Worm (Caenorhabditis elegans): ENCODE data around the gene zfp-1.
A peak's percentile ranks its signal among the peaks of the same experiment; 100 is the strongest.

Gene zfp-1

ce11 chrIII:8767292-8767829 is 24.0 kb upstream of the zfp-1 start, which contains the start of gene mig-22:
Gene mig-22, minus strand, starts transcription at chrIII:8767342.
- no peak for TF ChIP-seq hmg-4 (GFP tag; optimal IDR thresholded peaks at IDR 0.05)
- TF ChIP-seq sea-1 (GFP tag; conservative IDR thresholded peaks at IDR 0.05): no peak
- no peak for TF ChIP-seq tra-4 (tag; optimal IDR thresholded peaks at IDR 0.05)
- TF ChIP-seq ama-1 (optimal IDR thresholded peaks at IDR 0.05): no peak
- TF ChIP-seq ceh-36 (tag; optimal IDR thresholded peaks at IDR 0.05): no peak
- no peak for TF ChIP-seq tbx-37 (GFP tag; conservative IDR thresholded peaks at IDR 0.05)
- TF ChIP-seq hmbx-1 (tag; optimal IDR thresholded peaks at IDR 0.05): no peak
- no peak for TF ChIP-seq pes-1 (GFP tag; IDR thresholded peaks at IDR 0.05)
- TF ChIP-seq B0310.2 (tag; optimal IDR thresholded peaks at IDR 0.05): no peak
- no peak for TF ChIP-seq F13C5.2 (tag; optimal IDR thresholded peaks at IDR 0.05)
- TF ChIP-seq flt-1 (GFP tag; IDR thresholded peaks at IDR 0.05): no peak
- TF ChIP-seq tbx-11 (GFP tag; IDR thresholded peaks at IDR 0.05): no peak
- no peak for TF ChIP-seq hnd-1 (tag; optimal IDR thresholded peaks at IDR 0.05)
- no peak for TF ChIP-seq ceh-13 (GFP tag; optimal IDR thresholded peaks at IDR 0.05)
- TF ChIP-seq scrt-1 (GFP tag; IDR thresholded peaks at IDR 0.05): no peak
- no peak for TF ChIP-seq ets-7 (tag; optimal IDR thresholded peaks at IDR 0.05)

DNA sequence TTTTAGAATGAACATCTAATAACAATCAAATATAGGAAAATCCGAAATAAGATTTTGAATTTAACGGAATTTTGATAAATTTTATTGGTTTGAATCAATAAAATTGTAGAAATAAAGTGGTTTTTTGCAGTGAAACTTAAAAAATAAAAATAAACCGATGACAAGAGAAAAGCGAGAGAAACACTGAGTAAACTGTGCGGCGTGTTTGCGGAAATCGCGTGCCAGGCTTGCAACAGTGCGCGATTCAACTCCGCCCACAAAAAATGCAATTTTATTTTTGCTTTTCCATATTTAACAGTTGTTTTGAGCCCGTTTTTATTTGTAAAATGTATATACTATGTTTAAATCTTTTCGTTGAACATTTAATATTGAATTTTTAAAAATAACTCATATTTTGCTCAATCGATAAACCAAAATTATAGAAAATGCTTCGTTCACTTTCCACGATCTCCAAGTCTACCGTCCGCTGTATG is 23.4 kb upstream of the zfp-1 start, which contains the start of gene mtss-1:
mtss-1 (plus strand) TSS at position 423 of the 473 bp plus-strand sequence.
- TF ChIP-seq hmg-4 (GFP tag; optimal IDR thresholded peaks at IDR 0.05) (peak; percentile 84), scrt-1 (GFP tag; IDR thresholded peaks at IDR 0.05) (peak; percentile 79), ceh-36 (tag; optimal IDR thresholded peaks at IDR 0.05) (peak; percentile 50), F13C5.2 (tag; optimal IDR thresholded peaks at IDR 0.05) (peak; percentile 92), hnd-1 (tag; optimal IDR thresholded peaks at IDR 0.05) (peak; percentile 52), tbx-37 (GFP tag; conservative IDR thresholded peaks at IDR 0.05) (0 out of 2 replicates have a peak, but pooled peaks have one; percentile 57), aly-1 (tag; optimal IDR thresholded peaks at IDR 0.05) (peak; percentile 25), ceh-13 (GFP tag; optimal IDR thresholded peaks at IDR 0.05) (peak; percentile 61), tbx-11 (GFP tag; IDR thresholded peaks at IDR 0.05) (peak; percentile 67; the same call in 1 of the 2 replicates), hmbx-1 (tag; optimal IDR thresholded peaks at IDR 0.05) (peak; percentile 54), tra-4 (tag; optimal IDR thresholded peaks at IDR 0.05) (peak; percentile 45), B0310.2 (tag; optimal IDR thresholded peaks at IDR 0.05) (peak; percentile 32), pes-1 (GFP tag; IDR thresholded peaks at IDR 0.05) (peak; percentile 86), flt-1 (GFP tag; IDR thresholded peaks at IDR 0.05) (peak; percentile 79), ets-7 (tag; optimal IDR thresholded peaks at IDR 0.05) (peak; percentile 65), sea-1 (GFP tag; conservative IDR thresholded peaks at IDR 0.05) (peak; percentile 75), ama-1 (optimal IDR thresholded peaks at IDR 0.05) (no peak)

DNA sequence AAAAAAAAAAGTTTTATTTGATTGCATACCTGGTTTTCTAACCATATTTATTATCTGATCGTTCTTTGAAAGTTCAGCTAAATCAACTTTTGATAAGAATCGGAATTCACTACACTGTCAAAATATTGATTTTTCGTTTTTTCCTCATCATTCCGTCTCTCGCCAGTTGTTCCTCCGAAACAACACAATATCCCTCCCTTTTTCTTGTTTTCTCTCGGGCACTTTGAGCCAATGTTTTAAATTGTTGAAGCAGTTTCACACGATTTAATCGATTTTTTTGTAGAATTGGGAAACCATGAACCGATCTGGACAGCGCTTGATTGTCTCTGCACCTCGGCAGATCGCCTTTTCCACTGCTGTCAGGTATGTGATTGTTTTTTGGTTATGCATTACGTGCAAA is 22.1 kb upstream of the zfp-1 start, which contains the start of gene K02D10.1:
K02D10.1 (plus strand) TSS at position 284 of the 400 bp plus-strand sequence.
- no peak for TF ChIP-seq flt-1 (GFP tag; IDR thresholded peaks at IDR 0.05)
- no peak for TF ChIP-seq tra-4 (tag; optimal IDR thresholded peaks at IDR 0.05)
- TF ChIP-seq aly-1 (tag; optimal IDR thresholded peaks at IDR 0.05): no peak
- no peak for TF ChIP-seq B0310.2 (tag; optimal IDR thresholded peaks at IDR 0.05)
- no peak for TF ChIP-seq tbx-37 (GFP tag; conservative IDR thresholded peaks at IDR 0.05)
- TF ChIP-seq hmbx-1 (tag; optimal IDR thresholded peaks at IDR 0.05): no peak
- no peak for TF ChIP-seq scrt-1 (GFP tag; IDR thresholded peaks at IDR 0.05)
- no peak for TF ChIP-seq ceh-36 (tag; optimal IDR thresholded peaks at IDR 0.05)
- TF ChIP-seq F13C5.2 (tag; optimal IDR thresholded peaks at IDR 0.05): no peak
- TF ChIP-seq ceh-13 (GFP tag; optimal IDR thresholded peaks at IDR 0.05): no peak
- TF ChIP-seq hmg-4 (GFP tag; optimal IDR thresholded peaks at IDR 0.05): no peak
- no peak for TF ChIP-seq ama-1 (optimal IDR thresholded peaks at IDR 0.05)

DNA sequence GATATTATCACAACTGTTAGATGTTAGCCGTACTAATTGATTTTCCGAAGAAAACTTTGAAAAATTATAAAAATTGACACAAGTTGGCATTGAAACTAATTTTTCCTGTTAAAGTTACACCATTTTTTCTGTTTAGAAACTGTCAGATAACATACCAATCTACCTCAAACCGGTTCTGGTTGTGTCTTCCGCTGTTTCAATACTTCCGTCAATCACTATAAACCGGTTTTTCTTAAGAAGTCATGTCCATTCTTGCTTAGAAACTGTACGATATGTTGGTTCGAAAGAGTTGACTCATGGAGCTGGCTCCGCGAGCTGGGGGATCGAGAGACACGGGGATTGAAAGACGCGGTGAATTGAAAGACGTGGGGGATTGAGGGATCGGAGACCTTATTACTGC is 21.1 kb upstream of the zfp-1 start:
- TF ChIP-seq hmbx-1 (tag; optimal IDR thresholded peaks at IDR 0.05) (no peak), tbx-11 (GFP tag; IDR thresholded peaks at IDR 0.05) (no peak)

DNA sequence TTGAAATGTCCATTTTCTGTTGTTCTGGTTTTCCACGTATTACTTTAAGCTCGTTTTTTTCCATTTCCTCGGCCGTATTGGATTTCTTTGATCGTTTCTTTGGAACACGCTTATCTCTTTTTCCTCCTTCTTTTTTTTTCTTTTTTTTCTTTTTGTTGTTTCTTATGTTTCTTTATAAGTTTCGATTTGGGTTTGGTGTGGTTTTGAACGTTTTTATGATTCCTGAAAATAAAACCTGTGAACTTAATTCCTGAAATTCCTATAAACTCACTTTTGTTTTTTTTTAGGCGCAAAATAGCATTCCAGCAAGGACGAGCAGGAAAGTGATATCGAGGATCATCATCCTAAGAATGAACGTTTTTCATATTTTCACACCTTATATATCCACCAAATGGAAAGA is 20.2 kb upstream of the zfp-1 start, which contains the start of gene K02D10.2:
K02D10.2 (minus strand) TSS at position 101 of the 400 bp plus-strand sequence.
- TF ChIP-seq hmg-4 (GFP tag; optimal IDR thresholded peaks at IDR 0.05) (no peak), pes-1 (GFP tag; IDR thresholded peaks at IDR 0.05) (no peak), ets-7 (tag; optimal IDR thresholded peaks at IDR 0.05) (no peak), aly-1 (tag; optimal IDR thresholded peaks at IDR 0.05) (no peak), tbx-37 (GFP tag; conservative IDR thresholded peaks at IDR 0.05) (no peak), hmbx-1 (tag; optimal IDR thresholded peaks at IDR 0.05) (no peak), flt-1 (GFP tag; IDR thresholded peaks at IDR 0.05) (no peak), ceh-36 (tag; optimal IDR thresholded peaks at IDR 0.05) (no peak), tra-4 (tag; optimal IDR thresholded peaks at IDR 0.05) (no peak), B0310.2 (tag; optimal IDR thresholded peaks at IDR 0.05) (no peak), hnd-1 (tag; optimal IDR thresholded peaks at IDR 0.05) (no peak), ceh-13 (GFP tag; optimal IDR thresholded peaks at IDR 0.05) (no peak), scrt-1 (GFP tag; IDR thresholded peaks at IDR 0.05) (no peak), sea-1 (GFP tag; conservative IDR thresholded peaks at IDR 0.05) (no peak), tbx-11 (GFP tag; IDR thresholded peaks at IDR 0.05) (no peak), F13C5.2 (tag; optimal IDR thresholded peaks at IDR 0.05) (no peak), ama-1 (optimal IDR thresholded peaks at IDR 0.05) (no peak)

DNA sequence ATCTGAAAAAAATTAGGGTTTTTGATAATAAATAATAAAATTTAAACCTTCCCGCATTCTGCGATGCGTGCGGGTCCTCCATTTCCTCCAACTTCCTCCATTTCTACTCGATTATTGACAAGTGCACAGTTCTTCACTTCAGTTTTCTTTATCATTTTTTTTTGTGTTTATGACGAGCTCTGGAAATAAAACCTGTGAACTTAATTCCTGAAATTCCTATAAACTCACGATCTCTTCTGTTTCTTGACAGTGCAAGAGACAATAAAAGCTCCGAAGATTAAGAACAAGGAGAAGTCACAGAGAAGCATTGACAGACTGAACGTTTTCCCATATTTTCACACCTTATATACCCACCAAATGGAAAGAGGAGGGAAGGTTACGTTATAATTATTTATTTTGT is 19.5 kb upstream of the zfp-1 start, which contains the start of gene K02D10.3:
K02D10.3 (minus strand) TSS at position 101 of the 400 bp plus-strand sequence.
- no peak for TF ChIP-seq ceh-36 (tag; optimal IDR thresholded peaks at IDR 0.05)
- TF ChIP-seq sea-1 (GFP tag; conservative IDR thresholded peaks at IDR 0.05): no peak
- TF ChIP-seq F13C5.2 (tag; optimal IDR thresholded peaks at IDR 0.05): no peak
- TF ChIP-seq flt-1 (GFP tag; IDR thresholded peaks at IDR 0.05): no peak
- no peak for TF ChIP-seq ets-7 (tag; optimal IDR thresholded peaks at IDR 0.05)
- no peak for TF ChIP-seq tra-4 (tag; optimal IDR thresholded peaks at IDR 0.05)
- no peak for TF ChIP-seq B0310.2 (tag; optimal IDR thresholded peaks at IDR 0.05)
- TF ChIP-seq ama-1 (optimal IDR thresholded peaks at IDR 0.05): no peak
- TF ChIP-seq ceh-13 (GFP tag; optimal IDR thresholded peaks at IDR 0.05): no peak
- TF ChIP-seq hmbx-1 (tag; optimal IDR thresholded peaks at IDR 0.05): no peak
- no peak for TF ChIP-seq scrt-1 (GFP tag; IDR thresholded peaks at IDR 0.05)
- TF ChIP-seq pes-1 (GFP tag; IDR thresholded peaks at IDR 0.05): no peak
- no peak for TF ChIP-seq hnd-1 (tag; optimal IDR thresholded peaks at IDR 0.05)
- no peak for TF ChIP-seq tbx-11 (GFP tag; IDR thresholded peaks at IDR 0.05)
- TF ChIP-seq hmg-4 (GFP tag; optimal IDR thresholded peaks at IDR 0.05): no peak
- TF ChIP-seq tbx-37 (GFP tag; conservative IDR thresholded peaks at IDR 0.05): no peak
- no peak for TF ChIP-seq aly-1 (tag; optimal IDR thresholded peaks at IDR 0.05)

Data from whole organism, early embryonic.